Worm (Caenorhabditis elegans) whole organism, L4 larva: ENCODE results near the gene mdt-28.

Experiments
- F49E8.2 ChIP-seq: sonication (generic microtip); optimal IDR thresholded peaks from 2 replicates; lab custom pipeline; 2016; ENCODE audit warnings: missing compliant biosample characterization, mild to moderate bottlenecking, missing genetic modification characterization, borderline replicate concordance
- T20F7.1 ChIP-seq: fragments of 200-800 bp; sonication (Bioruptor generic); optimal IDR thresholded peaks from 2 replicates; lab custom pipeline; 2018; ENCODE audit warnings: mild to moderate bottlenecking, missing genetic modification characterization, missing compliant biosample characterization
- ceh-44 ChIP-seq: fragments of 200-800 bp; sonication (Bioruptor generic); IDR thresholded peaks from 2 replicates; pipeline ENCODE4 v1.3.6; 2022; ENCODE audit warnings: missing genetic modification reagents, missing genetic modification characterization, missing compliant biosample characterization
- lin-1 ChIP-seq: fragments of 200-800 bp; sonication (Bioruptor generic); IDR thresholded peaks from 2 replicates; pipeline ENCODE4 v1.3.6; 2022; ENCODE audit warnings: missing genetic modification reagents, missing genetic modification characterization, missing compliant biosample characterization

DNA sequence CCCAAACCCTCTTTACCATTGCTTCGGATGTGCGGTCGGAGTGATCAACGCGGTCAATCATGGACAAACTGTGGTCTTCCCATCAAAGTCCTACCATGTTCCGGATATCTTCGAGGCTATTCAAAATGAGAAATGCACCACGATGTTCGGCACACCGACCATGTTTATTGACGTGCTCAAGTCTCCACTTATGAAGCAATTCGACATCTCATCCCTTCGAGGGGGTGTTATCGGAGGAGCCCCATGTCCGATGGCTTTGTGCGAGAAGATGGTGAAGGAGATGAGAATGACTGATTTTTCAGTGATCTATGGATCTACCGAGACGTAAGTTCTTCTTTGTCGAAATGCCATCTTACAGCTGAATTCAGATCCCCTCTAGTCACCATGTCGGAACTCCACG, 6.8 kb downstream of the mdt-28 start:
- TF ChIP-seq T20F7.1 (GFP tag; lab: Kevin White, UChicago) (no peak), ceh-44 (GFP tag; lab: Robert Waterston, UW) (no peak), F49E8.2 (no peak), lin-1 (no peak)
